Fruit fly (Drosophila melanogaster): ENCODE measurements around the gene mof.

dm6 chrX:5896809-5897700, 20.4 kb upstream of the mof start:
- TF ChIP-seq toe (GFP tag; optimal IDR thresholded peaks at IDR 0.05) (no peak), Mnt (GFP tag; optimal IDR thresholded peaks at IDR 0.05) (no peak), tj (GFP tag; optimal IDR thresholded peaks at IDR 0.05) (peak; percentile 94), CG33017 (tag; optimal IDR thresholded peaks at IDR 0.05) (no peak), CG11617 (GFP tag; optimal IDR thresholded peaks at IDR 0.05) (no peak), ovo (GFP tag; optimal IDR thresholded peaks at IDR 0.05) (no peak), CG12768 (GFP tag; optimal IDR thresholded peaks at IDR 0.05) (no peak), cnc (optimal IDR thresholded peaks at IDR 0.05) (no peak), Clk (GFP tag; optimal IDR thresholded peaks at IDR 0.05) (no peak), CG5204 (GFP tag; optimal IDR thresholded peaks at IDR 0.05) (no peak), CG1620 (GFP tag; optimal IDR thresholded peaks at IDR 0.05) (no peak), Hr96 (GFP tag; optimal IDR thresholded peaks at IDR 0.05) (no peak), CG7045 (GFP tag; optimal IDR thresholded peaks at IDR 0.05) (no peak), Crg-1 (GFP tag; optimal IDR thresholded peaks at IDR 0.05) (no peak)

Data from whole organism, adult.